Comparison of ENCODE assay signal across 1 fruit fly cellular context in genomic region chr3R:29190984-29191383, dm6.
TF ChIP-seq lines count a peak whose summit lies in the region.

No protein-coding gene starts in this region.

TF ChIP-seq in whole organism, embryonic, 481 proteins besides CTCF, POLR2A, EP300 and RAD21 (continued from another document):
- TF ChIP-seq aop (GFP tag; IDR thresholded peaks at IDR 0.05; lab: Robert Waterston, UW) (no peak), lov (optimal IDR thresholded peaks at IDR 0.05; lab: Kevin White, UChicago) (no peak), lov (GFP tag; IDR thresholded peaks at IDR 0.05; lab: Robert Waterston, UW) (no peak), yki (optimal IDR thresholded peaks at IDR 0.05; lab: Kevin White, UChicago) (no peak), stwl (tag; optimal IDR thresholded peaks at IDR 0.05; lab: Kevin White, UChicago) (no peak), Trl (optimal IDR thresholded peaks at IDR 0.05; lab: Kevin White, UChicago) (no peak), Trl (GFP tag; optimal IDR thresholded peaks at IDR 0.05; lab: Kevin White, UChicago) (no peak)
